Worm (Caenorhabditis elegans): Measurements from ENCODE around the gene Y116F11B.8.

Gene Y116F11B.8

DNA sequence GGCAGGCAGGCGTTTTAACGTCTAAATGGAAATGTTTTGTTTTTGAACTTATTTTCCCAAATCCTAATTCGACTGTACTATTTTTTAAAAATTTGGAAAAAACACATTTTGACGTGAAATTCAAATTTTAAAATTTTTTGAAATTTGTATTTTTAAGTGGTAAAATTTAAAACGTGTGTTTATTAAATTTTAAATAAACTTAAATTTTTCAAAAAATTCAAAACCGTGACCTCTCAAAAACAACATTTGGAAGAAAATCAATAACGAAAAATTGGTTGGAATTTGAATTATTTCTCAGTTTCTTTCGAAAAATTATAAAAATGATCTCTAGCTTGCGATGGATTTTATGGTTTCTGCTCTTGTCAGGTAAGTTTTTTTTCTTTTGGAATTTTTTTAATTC is at the start of gene Y116F11B.8:
Gene Y116F11B.8, plus strand, starts transcription at position 301 of the 400 bp plus-strand sequence.
- TF ChIP-seq mxl-2 (GFP tag; conservative IDR thresholded peaks at IDR 0.05) (no peak), ceh-28 (tag; optimal IDR thresholded peaks at IDR 0.05) (no peak), mxl-3 (GFP tag; optimal IDR thresholded peaks at IDR 0.05) (no peak), ztf-7 (tag; optimal IDR thresholded peaks at IDR 0.05) (no peak), mdt-29 (GFP tag; IDR thresholded peaks at IDR 0.05) (no peak), ceh-62 (tag; optimal IDR thresholded peaks at IDR 0.05) (no peak), D1046.2 (GFP tag; IDR thresholded peaks at IDR 0.05) (no peak), zag-1 (tag; optimal IDR thresholded peaks at IDR 0.05) (no peak), hlh-11 (tag; optimal IDR thresholded peaks at IDR 0.05) (no peak), lir-3 (tag; optimal IDR thresholded peaks at IDR 0.05) (no peak), aly-2 (tag; optimal IDR thresholded peaks at IDR 0.05) (no peak), duxl-1 (tag; optimal IDR thresholded peaks at IDR 0.05; ENCODE audit: poor library complexity) (no peak), T20F7.1 (GFP tag; optimal IDR thresholded peaks at IDR 0.05) (no peak), daf-8 (GFP tag; IDR thresholded peaks at IDR 0.05) (no peak), dpl-1 (GFP tag; optimal IDR thresholded peaks at IDR 0.05) (no peak), F37D6.2 (tag; optimal IDR thresholded peaks at IDR 0.05) (no peak), egl-27 (tag; optimal IDR thresholded peaks at IDR 0.05) (no peak), set-16 (GFP tag; IDR thresholded peaks at IDR 0.05) (no peak), nhr-77 (tag; optimal IDR thresholded peaks at IDR 0.05) (no peak)

DNA sequence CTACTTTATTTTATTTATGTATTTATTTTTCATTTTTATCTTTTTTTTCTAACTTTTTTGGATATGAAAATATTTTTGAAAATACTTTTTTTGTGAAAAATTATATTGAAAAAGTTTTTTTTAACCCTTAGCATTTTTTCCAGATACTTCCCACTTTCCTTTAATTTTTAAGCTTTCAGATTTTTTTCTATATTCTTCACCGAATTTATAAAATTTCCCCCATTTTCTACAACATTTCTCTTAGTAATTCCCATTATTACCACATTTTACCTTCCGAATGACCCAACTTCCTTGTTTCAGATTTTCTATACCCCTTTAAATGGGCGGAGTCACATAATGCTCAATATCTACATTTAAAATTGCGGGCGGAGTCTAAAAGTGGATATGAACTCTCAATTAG is 42.6 kb upstream of the Y116F11B.8 start, which contains the start of gene daf-28:
Gene daf-28, plus strand, starts transcription at position 301 of the 400 bp plus-strand sequence.
- TF ChIP-seq ceh-20 (GFP tag; IDR thresholded peaks at IDR 0.05) = no peak
- no peak for TF ChIP-seq ceh-62 (tag; optimal IDR thresholded peaks at IDR 0.05)
- no peak for TF ChIP-seq nhr-28 (tag; optimal IDR thresholded peaks at IDR 0.05)
- no peak for TF ChIP-seq zfp-3 (GFP tag; conservative IDR thresholded peaks at IDR 0.05)
- no peak for TF ChIP-seq nhr-11 (tag; optimal IDR thresholded peaks at IDR 0.05)
- TF ChIP-seq zfp-2 (tag; optimal IDR thresholded peaks at IDR 0.05) = no peak
- no peak for TF ChIP-seq nhr-76 (tag; optimal IDR thresholded peaks at IDR 0.05)
- no peak for TF ChIP-seq Y5F2A.4 (GFP tag; optimal IDR thresholded peaks at IDR 0.05)
- no peak for TF ChIP-seq lin-13 (GFP tag; optimal IDR thresholded peaks at IDR 0.05)
- no peak for TF ChIP-seq saeg-2 (GFP tag; IDR thresholded peaks at IDR 0.05)
- TF ChIP-seq aly-2 (tag; optimal IDR thresholded peaks at IDR 0.05) = no peak

DNA sequence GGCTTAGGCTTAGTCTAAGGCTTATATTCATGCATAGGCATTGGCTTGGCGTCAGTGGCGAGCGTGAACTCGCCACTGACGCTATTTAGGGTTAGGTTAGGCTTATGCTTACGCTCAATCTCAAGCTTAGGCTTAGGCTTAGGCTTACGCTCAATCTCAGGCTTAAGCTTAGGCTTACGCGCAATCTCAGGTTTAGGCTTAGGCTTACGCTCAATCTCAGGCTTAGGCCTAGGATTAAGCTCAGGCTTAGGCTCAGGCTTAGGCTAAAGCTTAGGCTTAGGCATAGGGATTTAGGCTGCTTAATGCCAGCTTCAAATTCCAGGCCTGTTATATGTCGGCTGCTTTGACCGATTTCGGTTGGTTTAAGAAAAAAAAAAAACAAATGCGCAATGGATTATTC is 37.3 kb upstream of the Y116F11B.8 start:
- TF ChIP-seq aha-1 (tag) (peak; percentile 56), aly-2 (tag; optimal IDR thresholded peaks at IDR 0.05) (no peak), nhr-76 (tag; optimal IDR thresholded peaks at IDR 0.05) (no peak)

DNA sequence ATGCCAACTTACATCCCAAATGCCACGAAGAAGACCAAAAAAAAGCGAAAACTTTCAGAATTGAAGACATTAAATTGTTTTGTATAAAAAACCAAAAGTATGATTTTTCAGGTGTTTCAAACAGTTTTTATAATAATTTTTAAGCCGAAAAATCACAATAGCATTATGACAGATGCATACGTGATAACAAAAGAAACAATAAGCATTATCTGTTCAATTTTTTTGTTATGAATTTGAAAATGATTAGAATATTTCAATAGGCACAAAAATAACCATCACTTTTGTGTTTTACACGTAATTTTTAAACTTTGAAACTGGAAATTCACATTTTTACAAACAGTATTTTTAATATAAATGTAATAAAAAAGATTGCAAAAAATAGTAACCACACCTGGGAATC is 35.3 kb upstream of the Y116F11B.8 start, which contains the start of gene Y116F11B.17:
Gene Y116F11B.17, minus strand, starts transcription at position 101 of the 400 bp plus-strand sequence.
- TF ChIP-seq vab-7 (GFP tag; IDR thresholded peaks at IDR 0.05) (no peak), set-16 (GFP tag; IDR thresholded peaks at IDR 0.05) (no peak), nhr-25 (tag; optimal IDR thresholded peaks at IDR 0.05; ENCODE audit: borderline replicate concordance, insufficient read depth) (no peak), T20F7.1 (GFP tag; optimal IDR thresholded peaks at IDR 0.05) (no peak), hmg-1.1 (GFP tag; IDR thresholded peaks at IDR 0.05) (no peak), lsy-2 (tag; optimal IDR thresholded peaks at IDR 0.05) (no peak), madf-9 (GFP tag; conservative IDR thresholded peaks at IDR 0.05) (no peak), ama-1 (optimal IDR thresholded peaks at IDR 0.05) (no peak), sdz-12 (GFP tag; optimal IDR thresholded peaks at IDR 0.05) (no peak), aha-1 (tag) (no peak), gei-8 (GFP tag; optimal IDR thresholded peaks at IDR 0.05) (no peak), spr-1 (tag; optimal IDR thresholded peaks at IDR 0.05) (no peak), saeg-2 (GFP tag; IDR thresholded peaks at IDR 0.05) (no peak)
